Fruit fly (Drosophila melanogaster) whole organism, adult: ENCODE data around the gene Axn.

Source experiments
- Hr96 ChIP-seq: fragments of 200-800 bp; sonication (Bioruptor generic); optimal IDR thresholded peaks from 2 replicates; lab custom pipeline; 2016; ENCODE audit warnings: missing biosample characterization, missing genetic modification characterization
- bab1 ChIP-seq: fragments of 200-800 bp; sonication (Bioruptor generic); optimal IDR thresholded peaks from 3 replicates; lab custom pipeline; 2019; ENCODE audit warnings: missing biosample characterization, mild to moderate bottlenecking, missing genetic modification characterization, moderate library complexity
- kay ChIP-seq: fragments of 200-800 bp; sonication (Bioruptor generic); peaks from one replicate; lab custom pipeline; 2016; ENCODE audit warnings: missing biosample characterization, missing genetic modification characterization, borderline replicate concordance

- TF ChIP-seq bab1 (GFP tag; lab: Kevin White, UChicago) (peak; percentile 26), Hr96 (GFP tag; lab: Kevin White, UChicago) (no peak), kay (GFP tag; lab: Kevin White, UChicago) (no peak)
Measured at dm6 chr3R:30058057-30058868, 35.6 kb downstream of the Axn start, which contains the start of gene sima.
